Worm (Caenorhabditis elegans): Measurements from ENCODE around the gene pipp-4P.

DNA sequence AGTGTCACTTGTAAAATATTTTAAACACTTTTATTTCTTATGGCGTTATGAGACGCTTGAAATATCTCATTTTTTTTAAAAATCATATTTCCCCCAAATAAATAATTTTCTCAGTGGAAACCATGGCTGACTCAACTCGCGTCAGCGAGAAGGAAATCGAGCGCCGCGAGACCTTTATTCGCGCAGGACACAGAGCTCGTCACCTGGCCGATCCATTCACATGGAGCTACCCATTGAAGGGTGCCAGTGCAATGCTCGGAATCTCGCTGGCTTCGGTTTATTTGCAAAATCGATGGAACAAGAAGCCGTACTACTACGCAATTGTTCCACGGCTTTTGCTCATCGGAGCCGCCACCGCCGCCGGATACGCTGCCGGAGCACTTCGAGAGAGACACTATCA, 32.3 kb upstream of the pipp-4P start, which contains the start of gene nduc-2:
- TF ChIP-seq ceh-13 (GFP tag; optimal IDR thresholded peaks at IDR 0.05) (no peak), ama-1 (optimal IDR thresholded peaks at IDR 0.05) (no peak), tra-4 (tag; optimal IDR thresholded peaks at IDR 0.05) (no peak), B0310.2 (tag; optimal IDR thresholded peaks at IDR 0.05) (no peak), ets-7 (tag; optimal IDR thresholded peaks at IDR 0.05) (no peak), hmbx-1 (tag; optimal IDR thresholded peaks at IDR 0.05) (no peak), pes-1 (GFP tag; IDR thresholded peaks at IDR 0.05) (no peak), tbx-37 (GFP tag; conservative IDR thresholded peaks at IDR 0.05) (no peak), sea-1 (GFP tag; conservative IDR thresholded peaks at IDR 0.05) (no peak)

Measured in whole organism, early embryonic.